Fruit fly (Drosophila melanogaster) whole organism, prepupa: ENCODE measurements around the gene MED15.

Experiments
- Blimp-1 ChIP-seq: fragments of 200-800 bp; sonication (Bioruptor generic); optimal IDR thresholded peaks from 3 replicates; lab custom pipeline; 2017; ENCODE audit warnings: missing biosample characterization, missing genetic modification characterization, mild to moderate bottlenecking, moderate library complexity, missing genetic modification reagents
- CG10669 ChIP-seq: fragments of 200-800 bp; sonication (Bioruptor generic); optimal IDR thresholded peaks from 3 replicates; lab custom pipeline; 2018; ENCODE audit warnings: missing biosample characterization, mild to moderate bottlenecking, missing genetic modification characterization, moderate library complexity
- CG11762 ChIP-seq: fragments of 200-800 bp; sonication (Bioruptor generic); optimal IDR thresholded peaks from 3 replicates; lab custom pipeline; 2016; ENCODE audit warnings: missing biosample characterization, missing genetic modification characterization; ENCODE audit not compliant: insufficient read depth
- CG11902 ChIP-seq: fragments of 200-800 bp; sonication (Bioruptor generic); optimal IDR thresholded peaks from 3 replicates; lab custom pipeline; 2016; ENCODE audit warnings: missing biosample characterization, missing genetic modification characterization
- CG15336 ChIP-seq: fragments of 200-800 bp; sonication (Bioruptor generic); IDR thresholded peaks from 2 replicates; pipeline ENCODE4 v1.3.6; 2022; ENCODE audit warnings: missing biosample characterization, missing genetic modification characterization
- CG1621 ChIP-seq: fragments of 200-800 bp; sonication (Bioruptor generic); optimal IDR thresholded peaks from 3 replicates; lab custom pipeline; 2018; ENCODE audit warnings: missing biosample characterization, mild to moderate bottlenecking, missing genetic modification characterization
- CG16779 ChIP-seq: fragments of 200-800 bp; sonication (Bioruptor generic); optimal IDR thresholded peaks from 3 replicates; lab custom pipeline; 2017; ENCODE audit warnings: missing biosample characterization, mild to moderate bottlenecking, missing genetic modification characterization
- CG3032 ChIP-seq: fragments of 200-800 bp; optimal IDR thresholded peaks from 2 replicates; lab custom pipeline; 2019; ENCODE audit warnings: missing biosample characterization, mild to moderate bottlenecking, missing genetic modification characterization, moderate library complexity
- CG31627 ChIP-seq: fragments of 200-800 bp; sonication (Bioruptor generic); optimal IDR thresholded peaks from 3 replicates; lab custom pipeline; 2016; ENCODE audit warnings: missing biosample characterization, missing genetic modification characterization
- CG32006 ChIP-seq: fragments of 200-800 bp; sonication (Bioruptor generic); optimal IDR thresholded peaks from 3 replicates; lab custom pipeline; 2017; ENCODE audit warnings: missing biosample characterization, mild to moderate bottlenecking, missing genetic modification characterization
- CG34406 ChIP-seq: fragments of 200-800 bp; sonication (Bioruptor generic); optimal IDR thresholded peaks from 3 replicates; lab custom pipeline; 2016; ENCODE audit warnings: missing biosample characterization, missing genetic modification characterization
- CG3919 ChIP-seq: fragments of 200-800 bp; sonication (Bioruptor generic); optimal IDR thresholded peaks from 3 replicates; lab custom pipeline; 2016; ENCODE audit warnings: missing biosample characterization, missing genetic modification characterization
- CG4318 ChIP-seq: fragments of 200-800 bp; sonication (Bioruptor generic); optimal IDR thresholded peaks from 3 replicates; lab custom pipeline; 2017; ENCODE audit warnings: missing biosample characterization, mild to moderate bottlenecking, missing genetic modification characterization
- CG6163 ChIP-seq: fragments of 200-800 bp; sonication (Bioruptor generic); IDR thresholded peaks from 3 replicates; pipeline ENCODE4 v1.3.6; 2022; ENCODE audit warnings: missing biosample characterization, missing genetic modification characterization
- CG6276 ChIP-seq: fragments of 200-800 bp; sonication (Bioruptor generic); optimal IDR thresholded peaks from 2 replicates; lab custom pipeline; 2017; ENCODE audit warnings: missing biosample characterization, mild to moderate bottlenecking, missing genetic modification characterization
- CG6792 ChIP-seq: fragments of 200-800 bp; sonication (Bioruptor generic); optimal IDR thresholded peaks from 3 replicates; lab custom pipeline; 2016; ENCODE audit warnings: missing biosample characterization, missing genetic modification characterization
- CG6808 ChIP-seq: fragments of 200-800 bp; sonication (Bioruptor generic); optimal IDR thresholded peaks from 3 replicates; lab custom pipeline; 2017; ENCODE audit warnings: missing biosample characterization, missing genetic modification characterization, mild to moderate bottlenecking, moderate library complexity, missing genetic modification reagents
- CG6854 ChIP-seq: fragments of 200-800 bp; sonication (Bioruptor generic); optimal IDR thresholded peaks from 2 replicates; lab custom pipeline; 2017; ENCODE audit warnings: missing biosample characterization, mild to moderate bottlenecking, missing genetic modification characterization
- CG8119 ChIP-seq: fragments of 200-800 bp; sonication (Bioruptor generic); IDR thresholded peaks from 3 replicates; pipeline ENCODE4 v1.3.6; 2022; ENCODE audit warnings: missing biosample characterization, missing genetic modification characterization
- CG9139 ChIP-seq: fragments of 200-800 bp; sonication (Bioruptor generic); optimal IDR thresholded peaks from 3 replicates; lab custom pipeline; 2017; ENCODE audit warnings: missing biosample characterization, mild to moderate bottlenecking, missing genetic modification characterization
- Eip75B ChIP-seq: fragments of 200-800 bp; sonication (Bioruptor generic); optimal IDR thresholded peaks from 3 replicates; lab custom pipeline; 2016; ENCODE audit warnings: missing biosample characterization, missing genetic modification characterization
- Eip78C ChIP-seq: fragments of 200-800 bp; sonication (Bioruptor generic); peaks from one replicate; lab custom pipeline; 2016; ENCODE audit warnings: missing biosample characterization, missing genetic modification characterization
- Eip93F ChIP-seq: fragments of 200-800 bp; sonication (Bioruptor generic); optimal IDR thresholded peaks from 2 replicates; lab custom pipeline; 2016; ENCODE audit warnings: missing biosample characterization, mild to moderate bottlenecking, missing genetic modification characterization
- Ets21C ChIP-seq: fragments of 200-800 bp; sonication (Bioruptor generic); optimal IDR thresholded peaks from 3 replicates; lab custom pipeline; 2016; ENCODE audit warnings: missing biosample characterization, missing genetic modification characterization
- Ets96B ChIP-seq: fragments of 200-800 bp; optimal IDR thresholded peaks from 2 replicates; lab custom pipeline; 2019; ENCODE audit warnings: missing biosample characterization, mild to moderate bottlenecking, missing genetic modification characterization, moderate library complexity
- Gug ChIP-seq: fragments of 200-800 bp; sonication (Bioruptor generic); IDR thresholded peaks from 2 replicates; pipeline ENCODE4 v1.3.6; 2022; ENCODE audit warnings: missing biosample characterization, missing genetic modification characterization
- Hr38 ChIP-seq: sonication (Bioruptor generic); optimal IDR thresholded peaks from 2 replicates; lab custom pipeline; 2016; ENCODE audit warnings: missing biosample characterization, missing genetic modification characterization
- Hr4 ChIP-seq: fragments of 200-800 bp; sonication (Bioruptor generic); optimal IDR thresholded peaks from 3 replicates; lab custom pipeline; 2016; ENCODE audit warnings: missing biosample characterization, missing genetic modification characterization
- Lpt ChIP-seq: fragments of 200-800 bp; sonication (Bioruptor generic); optimal IDR thresholded peaks from 3 replicates; lab custom pipeline; 2016; ENCODE audit warnings: missing biosample characterization, missing genetic modification characterization
- Met ChIP-seq: fragments of 200-800 bp; sonication (Bioruptor generic); optimal IDR thresholded peaks from 3 replicates; lab custom pipeline; 2016; ENCODE audit warnings: missing biosample characterization, missing genetic modification characterization
- OdsH ChIP-seq: fragments of 200-800 bp; sonication (Bioruptor generic); optimal IDR thresholded peaks from 3 replicates; lab custom pipeline; 2016; ENCODE audit warnings: missing biosample characterization, missing genetic modification characterization
- Sox102F ChIP-seq: fragments of 200-800 bp; sonication (Bioruptor generic); optimal IDR thresholded peaks from 2 replicates; lab custom pipeline; 2016; ENCODE audit warnings: missing biosample characterization, mild to moderate bottlenecking, missing genetic modification characterization
- Sox14 ChIP-seq: fragments of 200-800 bp; sonication (Bioruptor generic); optimal IDR thresholded peaks from 3 replicates; lab custom pipeline; 2016; ENCODE audit warnings: missing biosample characterization, missing genetic modification characterization
- achi ChIP-seq: fragments of 200-800 bp; sonication (Bioruptor generic); optimal IDR thresholded peaks from 3 replicates; lab custom pipeline; 2016; ENCODE audit warnings: missing biosample characterization, missing genetic modification characterization
- eg ChIP-seq: fragments of 200-800 bp; sonication (Bioruptor generic); IDR thresholded peaks from 3 replicates; pipeline ENCODE4 v1.3.6; 2022; ENCODE audit warnings: missing biosample characterization, missing genetic modification characterization
- fd59A ChIP-seq: fragments of 200-800 bp; sonication (Bioruptor generic); optimal IDR thresholded peaks from 2 replicates; lab custom pipeline; 2017; ENCODE audit warnings: missing biosample characterization, mild to moderate bottlenecking, missing genetic modification characterization, missing genetic modification reagents
- fd85E ChIP-seq: fragments of 200-800 bp; sonication (Bioruptor generic); optimal IDR thresholded peaks from 3 replicates; lab custom pipeline; 2016; ENCODE audit warnings: missing biosample characterization, missing genetic modification characterization
- fkh ChIP-seq: fragments of 200-800 bp; sonication (Bioruptor generic); optimal IDR thresholded peaks from 3 replicates; lab custom pipeline; 2017; ENCODE audit warnings: missing biosample characterization, mild to moderate bottlenecking, missing genetic modification characterization, moderate library complexity
- lz ChIP-seq: fragments of 200-800 bp; sonication (Bioruptor generic); optimal IDR thresholded peaks from 3 replicates; lab custom pipeline; 2016; ENCODE audit warnings: missing biosample characterization, missing genetic modification characterization
- net ChIP-seq: fragments of 200-800 bp; sonication (Bioruptor generic); optimal IDR thresholded peaks from 3 replicates; lab custom pipeline; 2016; ENCODE audit warnings: missing biosample characterization, missing genetic modification characterization
- pdm3 ChIP-seq: fragments of 200-800 bp; sonication (Bioruptor generic); optimal IDR thresholded peaks from 3 replicates; lab custom pipeline; 2016; ENCODE audit warnings: missing biosample characterization, missing genetic modification characterization
- ss ChIP-seq, 2 experiments: fragments of 200-800 bp; sonication (Bioruptor generic); optimal IDR thresholded peaks; 2 replicates in 1 of 2; 3 replicates in 1 of 2; lab custom pipeline; 2017 to 2018; ENCODE audit warnings: mild to moderate bottlenecking in 2 of 2, missing biosample characterization in 2 of 2, missing genetic modification characterization in 2 of 2, moderate library complexity in 1 of 2
- svp ChIP-seq: fragments of 200-800 bp; sonication (Bioruptor generic); peaks from one replicate; lab custom pipeline; 2016; ENCODE audit warnings: missing biosample characterization, missing genetic modification characterization
- topi ChIP-seq: fragments of 200-800 bp; sonication (Bioruptor generic); optimal IDR thresholded peaks from 3 replicates; lab custom pipeline; 2016; ENCODE audit warnings: missing biosample characterization, missing genetic modification characterization
- vri ChIP-seq: fragments of 200-800 bp; sonication (Bioruptor generic); optimal IDR thresholded peaks from 3 replicates; lab custom pipeline; 2016; ENCODE audit warnings: missing biosample characterization, mild to moderate bottlenecking, missing genetic modification characterization

Gene MED15

DNA sequence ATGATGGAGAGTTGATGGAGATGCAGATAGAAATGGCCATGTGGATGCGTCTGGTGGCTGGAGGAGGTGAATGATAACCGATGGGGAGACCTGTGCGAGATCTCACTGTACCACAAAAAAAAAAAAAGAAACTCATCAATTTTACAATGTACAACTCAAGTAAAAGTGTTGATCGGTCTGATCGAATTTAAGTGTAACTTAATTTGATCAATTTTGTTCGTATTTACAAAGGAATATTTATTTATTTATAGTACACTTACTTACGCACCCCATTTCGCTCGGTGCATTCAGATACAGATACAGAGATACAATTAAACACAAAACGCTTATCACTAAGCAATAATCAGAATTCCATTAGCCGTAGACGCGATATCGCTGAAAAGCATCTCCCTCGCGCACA lies 49.9 kb downstream of the MED15 start (continued):
- peak; percentile 33 for TF ChIP-seq CG6808 (GFP tag; lab: Kevin White, UChicago)
- TF ChIP-seq CG10669 (GFP tag; lab: Kevin White, UChicago): peak; percentile 36
- no peak for TF ChIP-seq vri (GFP tag; lab: Kevin White, UChicago)
- TF ChIP-seq pdm3: peak; percentile 56
- peak; percentile 73 for TF ChIP-seq CG32006 (GFP tag; lab: Kevin White, UChicago)
- TF ChIP-seq topi (GFP tag; lab: Kevin White, UChicago): peak; percentile 47
- TF ChIP-seq ss (GFP tag; optimal IDR thresholded peaks at IDR 0.05; lab: Kevin White, UChicago): no peak
- peak; percentile 27 for TF ChIP-seq net (GFP tag; lab: Kevin White, UChicago)
- no peak for TF ChIP-seq CG11902 (GFP tag; lab: Kevin White, UChicago)
- TF ChIP-seq Met: peak; percentile 62
- peak; percentile 43 for TF ChIP-seq Hr4 (GFP tag; lab: Kevin White, UChicago)
- peak; percentile 30 for TF ChIP-seq Sox14 (GFP tag; lab: Kevin White, UChicago)
- peak; percentile 68 for TF ChIP-seq OdsH
- TF ChIP-seq CG6792 (GFP tag; lab: Kevin White, UChicago): no peak
- TF ChIP-seq CG8119 (GFP tag; lab: Robert Waterston, UW): peak; percentile 51; the same call in 2 of the 3 replicates
- peak; percentile 41 for TF ChIP-seq CG34406 (GFP tag; lab: Kevin White, UChicago)
- TF ChIP-seq CG6854 (GFP tag; lab: Kevin White, UChicago): no peak
- peak; percentile 19 for TF ChIP-seq CG3032 (tag; lab: Kevin White, UChicago)
- TF ChIP-seq Hr38 (GFP tag; lab: Kevin White, UChicago): no peak
- TF ChIP-seq CG31627 (GFP tag; lab: Kevin White, UChicago): peak; percentile 45
- no peak for TF ChIP-seq CG1621 (tag; lab: Kevin White, UChicago)
- peak; percentile 49 for TF ChIP-seq CG11762 (GFP tag; lab: Kevin White, UChicago)
- TF ChIP-seq fd85E (GFP tag; lab: Kevin White, UChicago): no peak
- peak; percentile 48 for TF ChIP-seq CG15336 (GFP tag; lab: Robert Waterston, UW)
- TF ChIP-seq fkh: no peak
- TF ChIP-seq eg (GFP tag; lab: Robert Waterston, UW): peak; percentile 46; the same call in 2 of the 3 replicates
- no peak for TF ChIP-seq svp
- peak; percentile 51 for TF ChIP-seq Ets96B

DNA sequence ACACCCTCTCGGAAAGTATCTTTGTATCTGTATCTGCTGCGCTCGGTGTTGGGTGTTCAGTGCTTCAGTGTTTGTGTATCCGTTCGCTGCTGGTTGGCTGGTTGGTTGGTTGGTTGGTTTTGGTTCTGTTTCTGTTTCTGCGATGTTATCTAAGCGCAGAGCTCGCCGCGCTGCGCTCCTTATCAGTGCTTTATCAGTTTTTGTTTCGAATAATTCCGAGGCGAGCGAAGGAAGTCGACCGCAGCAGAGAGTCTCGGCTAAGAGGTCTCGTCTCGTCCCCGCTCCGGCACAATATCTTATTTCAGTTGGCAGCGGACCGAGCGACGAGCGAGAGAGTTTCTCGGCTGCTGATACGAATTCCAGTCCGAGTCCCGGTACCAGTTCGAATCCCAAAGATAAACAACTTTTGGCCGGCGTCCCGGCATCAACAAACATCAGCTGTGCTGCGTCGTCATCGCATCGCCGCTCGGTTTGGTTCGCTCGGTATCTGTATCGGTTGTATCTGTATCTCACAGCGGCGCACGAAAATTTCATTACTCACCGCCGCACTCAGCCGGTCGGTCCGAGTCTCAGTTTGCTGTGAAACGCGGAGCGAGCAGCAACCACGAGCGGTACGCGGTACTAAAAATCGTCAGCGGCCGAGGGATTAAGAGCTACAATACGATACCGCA lies 50.5 kb downstream of the MED15 start:
- peak; percentile 27; the same call in 1 of the 2 replicates for TF ChIP-seq CG15336 (GFP tag; lab: Robert Waterston, UW)
- TF ChIP-seq Sox102F: peak; percentile 67
- TF ChIP-seq topi (GFP tag; lab: Kevin White, UChicago): peak; percentile 27
- TF ChIP-seq Met: peak; percentile 12
- peak; percentile 81 for TF ChIP-seq svp
- TF ChIP-seq pdm3: no peak
- peak; percentile 83 for TF ChIP-seq CG6854 (GFP tag; lab: Kevin White, UChicago)
- TF ChIP-seq lz (GFP tag; lab: Kevin White, UChicago): peak; percentile 18
- peak; percentile 21 for TF ChIP-seq CG3919
- TF ChIP-seq achi (GFP tag; lab: Kevin White, UChicago): peak; percentile 8
- TF ChIP-seq CG10669 (GFP tag; lab: Kevin White, UChicago): peak; percentile 14
- TF ChIP-seq CG16779 (tag; lab: Kevin White, UChicago): peak; percentile 36
- peak; percentile 40 for TF ChIP-seq Sox14 (GFP tag; lab: Kevin White, UChicago)
- TF ChIP-seq Gug (GFP tag; lab: Robert Waterston, UW): no peak
- peak; percentile 5 for TF ChIP-seq Blimp-1 (GFP tag; lab: Kevin White, UChicago)
- no peak for TF ChIP-seq Ets21C (GFP tag; lab: Kevin White, UChicago)
- TF ChIP-seq CG11902 (GFP tag; lab: Kevin White, UChicago): no peak
- TF ChIP-seq CG34406 (GFP tag; lab: Kevin White, UChicago): peak; percentile 19
- no peak for TF ChIP-seq CG6808 (GFP tag; lab: Kevin White, UChicago)
- peak; percentile 31 for TF ChIP-seq CG6163 (GFP tag; lab: Robert Waterston, UW)
- TF ChIP-seq Eip78C (GFP tag; lab: Kevin White, UChicago): peak; percentile 55
- peak; percentile 34 for TF ChIP-seq net (GFP tag; lab: Kevin White, UChicago)
- TF ChIP-seq fd59A (GFP tag; lab: Kevin White, UChicago): no peak
- peak; percentile 21 to 51 for TF ChIP-seq ss (GFP tag; optimal IDR thresholded peaks at IDR 0.05; lab: Kevin White, UChicago)
- peak; percentile 5 for TF ChIP-seq Lpt (GFP tag; lab: Kevin White, UChicago)
- TF ChIP-seq vri (GFP tag; lab: Kevin White, UChicago): peak; percentile 1
- peak; percentile 93 for TF ChIP-seq fkh
- TF ChIP-seq CG6276 (GFP tag; lab: Kevin White, UChicago): peak; percentile 22
- TF ChIP-seq CG4318 (GFP tag; lab: Kevin White, UChicago): no peak
- peak; percentile 34 for TF ChIP-seq CG9139
- no peak for TF ChIP-seq Eip93F (GFP tag; lab: Kevin White, UChicago)
- peak; percentile 39; the same call in 2 of the 3 replicates for TF ChIP-seq CG8119 (GFP tag; lab: Robert Waterston, UW)
- TF ChIP-seq eg (GFP tag; lab: Robert Waterston, UW): peak; percentile 51; the same call in 1 of the 3 replicates
- TF ChIP-seq Hr4 (GFP tag; lab: Kevin White, UChicago): no peak
- TF ChIP-seq Eip75B (GFP tag; lab: Kevin White, UChicago): peak; percentile 43
- TF ChIP-seq CG1621 (tag; lab: Kevin White, UChicago): no peak
